Worm (Caenorhabditis elegans) whole organism, midembryonic: Measurements from ENCODE around the gene gcn-1.

Experiments
- T22C8.4 ChIP-seq: fragments of 200-800 bp; sonication (Bioruptor generic); IDR thresholded peaks from 2 replicates; pipeline ENCODE4 v1.3.6; 2022; ENCODE audit warnings: missing genetic modification characterization, missing compliant biosample characterization
- cog-1 ChIP-seq: sonication (generic microtip); optimal IDR thresholded peaks from 2 replicates; lab custom pipeline; 2016; ENCODE audit warnings: missing genetic modification characterization, missing compliant biosample characterization
- flt-1 ChIP-seq: fragments of 200-800 bp; sonication (Bioruptor generic); IDR thresholded peaks from 2 replicates; pipeline ENCODE4 v1.3.6; 2022; ENCODE audit warnings: missing genetic modification characterization, missing compliant biosample characterization
- klf-2 ChIP-seq: fragments of 200-800 bp; sonication (Bioruptor generic); conservative IDR thresholded peaks from 2 replicates; pipeline ENCODE4 v1.3.6; 2022; ENCODE audit warnings: missing genetic modification reagents, missing genetic modification characterization, missing compliant biosample characterization
- med-1 ChIP-seq: sonication (generic microtip); optimal IDR thresholded peaks from 2 replicates; lab custom pipeline; 2017; ENCODE audit warnings: missing genetic modification characterization, mild to moderate bottlenecking, missing compliant biosample characterization, antibody characterized with exemption, missing genetic modification reagents; ENCODE audit not compliant: insufficient read depth
- ref-1 ChIP-seq: fragments of 200-800 bp; sonication (Bioruptor generic); conservative IDR thresholded peaks from 2 replicates; pipeline ENCODE4 v1.3.6; 2022; ENCODE audit warnings: missing genetic modification reagents, missing genetic modification characterization, missing compliant biosample characterization
- tab-1 ChIP-seq: fragments of 200-800 bp; sonication (Bioruptor generic); IDR thresholded peaks from 2 replicates; pipeline ENCODE4 v1.3.6; 2022; ENCODE audit warnings: missing genetic modification characterization, missing compliant biosample characterization
- ztf-23 ChIP-seq: fragments of 200-800 bp; sonication (Bioruptor generic); IDR thresholded peaks from 2 replicates; pipeline ENCODE4 v1.3.6; 2022; ENCODE audit warnings: missing genetic modification reagents, missing genetic modification characterization, missing compliant biosample characterization
- ztf-29 ChIP-seq: fragments of 200-800 bp; sonication (Bioruptor generic); IDR thresholded peaks from 2 replicates; pipeline ENCODE4 v1.3.6; 2022; ENCODE audit warnings: missing genetic modification reagents, missing genetic modification characterization, missing compliant biosample characterization

Gene gcn-1

ce11 chrIII:2234192-2234934, 82.6 kb downstream of the gcn-1 start, which contains the start of gene C39B5.2:
Gene C39B5.2, plus strand, starts transcription at chrIII:2234884.
- TF ChIP-seq flt-1 (GFP tag; lab: Robert Waterston, UW) (peak; percentile 52; the same call in 1 of the 2 replicates), ztf-29 (GFP tag; lab: Robert Waterston, UW) (no peak), T22C8.4 (GFP tag; lab: Robert Waterston, UW) (no peak), tab-1 (GFP tag; lab: Robert Waterston, UW) (no peak), cog-1 (tag; lab: Kevin White, UChicago) (no peak), klf-2 (GFP tag; lab: Robert Waterston, UW) (no peak), ref-1 (GFP tag; lab: Robert Waterston, UW) (no peak), ztf-23 (GFP tag; lab: Robert Waterston, UW) (no peak)

ce11 chrIII:2239587-2240144, 87.9 kb downstream of the gcn-1 start, which contains the start of gene C39B5.10:
Gene C39B5.10, minus strand, starts transcription at chrIII:2239637.
- TF ChIP-seq tab-1 (GFP tag; lab: Robert Waterston, UW) (no peak), klf-2 (GFP tag; lab: Robert Waterston, UW) (no peak), cog-1 (tag; lab: Kevin White, UChicago) (no peak), flt-1 (GFP tag; lab: Robert Waterston, UW) (no peak), ref-1 (GFP tag; lab: Robert Waterston, UW) (no peak), med-1 (GFP tag; lab: Kevin White, UChicago) (no peak), ztf-29 (GFP tag; lab: Robert Waterston, UW) (no peak), ztf-23 (GFP tag; lab: Robert Waterston, UW) (no peak)

DNA sequence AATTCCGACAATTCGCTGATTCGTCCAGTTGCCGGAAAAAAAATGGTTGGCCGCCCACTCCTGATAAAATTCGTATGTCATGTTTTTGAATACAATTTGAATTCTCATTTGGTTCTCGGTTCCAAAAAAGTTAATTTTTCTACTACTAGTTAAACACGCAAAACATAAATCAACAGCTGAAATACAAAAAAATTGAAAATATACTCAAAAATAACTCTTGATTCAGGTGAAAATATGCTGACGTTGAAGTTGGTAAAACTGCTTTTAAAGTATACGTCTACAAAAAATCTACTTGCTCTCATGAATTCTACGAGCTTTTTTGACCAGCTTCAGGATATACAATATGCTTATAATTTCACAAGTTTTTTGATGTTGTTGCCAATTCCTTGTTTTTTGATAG, 88.7 kb downstream of the gcn-1 start, which contains the start of gene srz-56:
Gene srz-56 (plus strand): TSS at position 301 of the 400 bp plus-strand sequence.
- TF ChIP-seq cog-1 (tag; lab: Kevin White, UChicago), result no peak
- TF ChIP-seq tab-1 (GFP tag; lab: Robert Waterston, UW), result no peak
- TF ChIP-seq ztf-23 (GFP tag; lab: Robert Waterston, UW), result no peak
- TF ChIP-seq klf-2 (GFP tag; lab: Robert Waterston, UW), result no peak
- TF ChIP-seq T22C8.4 (GFP tag; lab: Robert Waterston, UW), result no peak
- TF ChIP-seq med-1 (GFP tag; lab: Kevin White, UChicago), result no peak
- TF ChIP-seq ztf-29 (GFP tag; lab: Robert Waterston, UW), result no peak
- no peak for TF ChIP-seq ref-1 (GFP tag; lab: Robert Waterston, UW)
- no peak for TF ChIP-seq flt-1 (GFP tag; lab: Robert Waterston, UW)

ce11 chrIII:2243617-2244016, 91.9 kb downstream of the gcn-1 start:
- TF ChIP-seq T22C8.4 (GFP tag; lab: Robert Waterston, UW) (no peak), ref-1 (GFP tag; lab: Robert Waterston, UW) (no peak)

DNA sequence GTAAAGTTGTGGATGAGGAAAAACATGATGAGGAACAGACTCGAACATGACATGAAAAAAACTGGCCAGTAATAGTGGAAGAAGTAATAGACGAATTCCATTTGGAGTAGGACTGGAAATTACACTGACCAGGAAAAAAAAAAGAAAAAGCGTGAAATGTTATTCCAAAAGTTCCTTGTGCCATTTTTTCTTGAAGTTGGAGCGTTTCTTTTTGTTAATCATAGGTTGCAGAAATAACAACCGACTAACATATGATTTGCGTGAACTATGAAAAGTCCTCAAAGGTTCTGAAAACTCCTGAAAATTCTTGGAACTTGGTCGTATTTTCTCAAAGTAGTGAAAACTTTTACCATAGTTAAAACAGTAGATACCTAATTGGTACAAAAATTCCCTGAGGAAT, 94.0 kb downstream of the gcn-1 start, which contains the start of gene srd-67:
Gene srd-67 (minus strand): TSS at position 101 of the 400 bp plus-strand sequence.
- no peak for TF ChIP-seq ztf-29 (GFP tag; lab: Robert Waterston, UW)
- TF ChIP-seq tab-1 (GFP tag; lab: Robert Waterston, UW), result no peak
- TF ChIP-seq cog-1 (tag; lab: Kevin White, UChicago), result no peak
- TF ChIP-seq klf-2 (GFP tag; lab: Robert Waterston, UW), result no peak
